Fruit fly (Drosophila melanogaster) whole organism, embryonic: Measurements from ENCODE around the gene CG32074.

Source experiments
- Atf-2 ChIP-seq: fragments of 200-800 bp; sonication (Bioruptor generic); optimal IDR thresholded peaks from 2 replicates; lab custom pipeline; 2016; ENCODE audit warnings: missing biosample characterization, missing genetic modification characterization
- CG10366 ChIP-seq: fragments of 200-800 bp; sonication (Bioruptor generic); IDR thresholded peaks from 2 replicates; pipeline ENCODE4 v1.3.6; 2022; ENCODE audit warnings: missing biosample characterization, missing genetic modification characterization
- CG10431 ChIP-seq: fragments of 200-800 bp; sonication (Bioruptor generic); optimal IDR thresholded peaks from 3 replicates; lab custom pipeline; 2018; ENCODE audit warnings: missing biosample characterization, mild to moderate bottlenecking, missing genetic modification characterization
- CG10979 ChIP-seq: fragments of 200-800 bp; sonication (Bioruptor generic); optimal IDR thresholded peaks from 2 replicates; lab custom pipeline; 2018; ENCODE audit warnings: missing biosample characterization, mild to moderate bottlenecking, missing genetic modification characterization, moderate library complexity
- CG12219 ChIP-seq: fragments of 200-800 bp; sonication (Bioruptor generic); optimal IDR thresholded peaks from 3 replicates; lab custom pipeline; 2018; ENCODE audit warnings: missing biosample characterization, mild to moderate bottlenecking, missing genetic modification characterization
- CG13424 ChIP-seq: fragments of 200-800 bp; sonication (Bioruptor generic); optimal IDR thresholded peaks from 2 replicates; lab custom pipeline; 2019; ENCODE audit warnings: missing biosample characterization, mild to moderate bottlenecking, missing genetic modification characterization, moderate library complexity
- CG14050 ChIP-seq: fragments of 200-800 bp; sonication (Bioruptor generic); IDR thresholded peaks from 3 replicates; pipeline ENCODE4 v1.3.6; 2022; ENCODE audit warnings: missing biosample characterization, missing genetic modification characterization
- CG15601 ChIP-seq: fragments of 200-800 bp; sonication (Bioruptor generic); optimal IDR thresholded peaks from 3 replicates; lab custom pipeline; 2019; ENCODE audit warnings: missing biosample characterization, mild to moderate bottlenecking, missing genetic modification characterization, moderate library complexity
- CG17568 ChIP-seq: fragments of 200-800 bp; sonication (Bioruptor generic); optimal IDR thresholded peaks from 2 replicates; lab custom pipeline; 2018; ENCODE audit warnings: missing biosample characterization, mild to moderate bottlenecking, missing genetic modification characterization, moderate library complexity
- CG2120 ChIP-seq: fragments of 200-800 bp; sonication (Bioruptor generic); optimal IDR thresholded peaks from 3 replicates; lab custom pipeline; 2016; ENCODE audit warnings: missing biosample characterization, missing genetic modification characterization
- CG2202 ChIP-seq: fragments of 200-800 bp; sonication (Bioruptor generic); optimal IDR thresholded peaks from 2 replicates; lab custom pipeline; 2018; ENCODE audit warnings: missing biosample characterization, mild to moderate bottlenecking, missing genetic modification characterization
- CG31441 ChIP-seq: fragments of 200-800 bp; sonication (Bioruptor generic); IDR thresholded peaks from 2 replicates; pipeline ENCODE4 v1.3.6; 2022; ENCODE audit warnings: missing biosample characterization, missing genetic modification characterization
- CG3281 ChIP-seq: fragments of 200-800 bp; sonication (Bioruptor generic); optimal IDR thresholded peaks from 3 replicates; lab custom pipeline; 2017; ENCODE audit warnings: missing biosample characterization, mild to moderate bottlenecking, missing genetic modification characterization
- CG33213 ChIP-seq: fragments of 200-800 bp; sonication (Bioruptor generic); optimal IDR thresholded peaks from 3 replicates; lab custom pipeline; 2016; ENCODE audit warnings: missing biosample characterization, missing genetic modification characterization
- CG33557 ChIP-seq: fragments of 200-800 bp; sonication (Bioruptor generic); optimal IDR thresholded peaks from 2 replicates; lab custom pipeline; 2019; ENCODE audit warnings: missing biosample characterization, mild to moderate bottlenecking, missing genetic modification characterization, moderate library complexity
- CG4328 ChIP-seq: fragments of 200-800 bp; sonication (Bioruptor generic); optimal IDR thresholded peaks from 3 replicates; lab custom pipeline; 2017; ENCODE audit warnings: missing biosample characterization, missing genetic modification reagents, missing genetic modification characterization
- CG7357 ChIP-seq: fragments of 200-800 bp; sonication (Bioruptor generic); IDR thresholded peaks from 3 replicates; pipeline ENCODE4 v1.3.6; 2022; ENCODE audit warnings: missing biosample characterization, missing genetic modification characterization
- CG7556 ChIP-seq: fragments of 200-800 bp; sonication (Bioruptor generic); optimal IDR thresholded peaks from 2 replicates; lab custom pipeline; 2017; ENCODE audit warnings: missing biosample characterization, mild to moderate bottlenecking, missing genetic modification characterization
- CG8089 ChIP-seq: fragments of 200-800 bp; sonication (Bioruptor generic); optimal IDR thresholded peaks from 3 replicates; lab custom pipeline; 2016; ENCODE audit warnings: missing biosample characterization, missing genetic modification characterization
- Dbx ChIP-seq: fragments of 200-800 bp; sonication (Bioruptor generic); IDR thresholded peaks from 3 replicates; pipeline ENCODE4 v1.3.6; 2022; ENCODE audit warnings: missing biosample characterization, missing genetic modification characterization
- Dll ChIP-seq: fragments of 200-800 bp; sonication (Bioruptor generic); IDR thresholded peaks from 4 replicates; pipeline ENCODE4 v1.3.6; 2022; ENCODE audit warnings: missing biosample characterization, missing genetic modification characterization; ENCODE audit not compliant: partially characterized antibody
- Eip74EF ChIP-seq, 2 experiments: fragments of 200-800 bp in 1 of 2; fragments of >200 bp in 1 of 2; sonication (Bioruptor generic) in 1 of 2; optimal IDR thresholded peaks; 2 replicates each; lab custom pipeline; 2017 to 2019; ENCODE audit warnings: missing biosample characterization in 2 of 2, missing genetic modification characterization in 2 of 2, mild to moderate bottlenecking in 1 of 2, moderate library complexity in 1 of 2
- Gsc ChIP-seq: fragments of 200-800 bp; sonication (Bioruptor generic); IDR thresholded peaks from 2 replicates; pipeline ENCODE4 v1.3.6; 2022; ENCODE audit warnings: missing biosample characterization, missing genetic modification characterization
- Hand ChIP-seq: fragments of 200-800 bp; sonication (Bioruptor generic); optimal IDR thresholded peaks from 2 replicates; lab custom pipeline; 2017; ENCODE audit warnings: mild to moderate bottlenecking, missing biosample characterization, missing genetic modification reagents, missing genetic modification characterization
- Meics ChIP-seq: fragments of 200-800 bp; sonication (Bioruptor generic); optimal IDR thresholded peaks from 2 replicates; lab custom pipeline; 2017; ENCODE audit warnings: missing biosample characterization, mild to moderate bottlenecking, missing genetic modification characterization
- Myb ChIP-seq: fragments of 200-800 bp; sonication (Bioruptor generic); optimal IDR thresholded peaks from 2 replicates; lab custom pipeline; 2016; ENCODE audit warnings: missing biosample characterization, missing genetic modification characterization
- NC2β ChIP-seq: fragments of 200-800 bp; sonication (Bioruptor generic); optimal IDR thresholded peaks from 2 replicates; lab custom pipeline; 2016; ENCODE audit warnings: missing biosample characterization, missing genetic modification characterization
- Neu2 ChIP-seq: fragments of 200-800 bp; sonication (Bioruptor generic); optimal IDR thresholded peaks from 3 replicates; lab custom pipeline; 2016; ENCODE audit warnings: missing biosample characterization, missing genetic modification characterization, borderline replicate concordance
- Sox100B ChIP-seq: fragments of 200-800 bp; sonication (Bioruptor generic); optimal IDR thresholded peaks from 3 replicates; lab custom pipeline; 2018; ENCODE audit warnings: missing biosample characterization, mild to moderate bottlenecking, missing genetic modification characterization
- Vsx1 ChIP-seq: fragments of 200-800 bp; sonication (Bioruptor generic); optimal IDR thresholded peaks from 2 replicates; lab custom pipeline; 2017; ENCODE audit warnings: missing biosample characterization, mild to moderate bottlenecking, missing genetic modification characterization, missing genetic modification reagents
- al ChIP-seq: fragments of 200-800 bp; sonication (Bioruptor generic); IDR thresholded peaks from 2 replicates; pipeline ENCODE4 v1.3.6; 2022; ENCODE audit warnings: missing biosample characterization, missing genetic modification characterization
- ash1 ChIP-seq: fragments of 200-800 bp; sonication (Bioruptor generic); optimal IDR thresholded peaks from 2 replicates; lab custom pipeline; 2018; ENCODE audit warnings: missing biosample characterization, mild to moderate bottlenecking, missing genetic modification characterization
- bsh ChIP-seq, 2 experiments: fragments of 200-800 bp; sonication (Bioruptor generic); optimal IDR thresholded peaks; 2 replicates each; lab custom pipeline; 2017 to 2018; ENCODE audit warnings: mild to moderate bottlenecking in 2 of 2, missing biosample characterization in 2 of 2, missing genetic modification characterization in 2 of 2, moderate library complexity in 1 of 2
- cg ChIP-seq: fragments of 200-800 bp; sonication (Bioruptor generic); optimal IDR thresholded peaks from 3 replicates; lab custom pipeline; 2019; ENCODE audit warnings: missing biosample characterization, mild to moderate bottlenecking, missing genetic modification characterization, moderate library complexity
- kay ChIP-seq: fragments of 200-800 bp; sonication (Bioruptor generic); optimal IDR thresholded peaks from 2 replicates; lab custom pipeline; 2016; ENCODE audit warnings: missing biosample characterization, missing genetic modification characterization
- onecut ChIP-seq: fragments of 200-800 bp; sonication (Bioruptor generic); IDR thresholded peaks from 2 replicates; pipeline ENCODE4 v1.3.6; 2022; ENCODE audit warnings: missing biosample characterization, missing genetic modification characterization
- org-1 ChIP-seq: fragments of 200-800 bp; sonication (Bioruptor generic); optimal IDR thresholded peaks from 2 replicates; lab custom pipeline; 2017; ENCODE audit warnings: missing biosample characterization, missing genetic modification characterization
- otp ChIP-seq: fragments of 200-800 bp; sonication (Bioruptor generic); IDR thresholded peaks from 3 replicates; pipeline ENCODE4, ENCODE4 v1.3.6; 2022; ENCODE audit warnings: missing biosample characterization, missing genetic modification characterization
- pnt ChIP-seq: fragments of 200-800 bp; sonication (Bioruptor generic); optimal IDR thresholded peaks from 3 replicates; lab custom pipeline; 2016; ENCODE audit warnings: missing biosample characterization, missing genetic modification characterization
- salm ChIP-seq: fragments of 200-800 bp; sonication (Bioruptor generic); optimal IDR thresholded peaks from 2 replicates; lab custom pipeline; 2018; ENCODE audit warnings: missing biosample characterization, mild to moderate bottlenecking, missing genetic modification characterization
- sens ChIP-seq: fragments of 200-800 bp; sonication (Bioruptor generic); peaks from one replicate; lab custom pipeline; 2016; ENCODE audit warnings: missing biosample characterization, missing genetic modification characterization
- tll ChIP-seq, 2 experiments: fragments of 200-800 bp in 1 of 2; fragments of >200 bp in 1 of 2; sonication (Bioruptor generic) in 1 of 2; optimal IDR thresholded peaks; 2 replicates each; lab custom pipeline; 2017 to 2019; ENCODE audit warnings: missing biosample characterization in 2 of 2, missing genetic modification characterization in 2 of 2, mild to moderate bottlenecking in 1 of 2, moderate library complexity in 1 of 2
- unc-4 ChIP-seq: fragments of 200-800 bp; sonication (Bioruptor generic); IDR thresholded peaks from 2 replicates; pipeline ENCODE4 v1.3.6; 2022; ENCODE audit warnings: missing biosample characterization, missing genetic modification characterization; ENCODE audit not compliant: partially characterized antibody
- vvl ChIP-seq: fragments of 200-800 bp; sonication (Bioruptor generic); IDR thresholded peaks from 2 replicates; pipeline ENCODE4 v1.3.6; 2022; ENCODE audit warnings: missing biosample characterization, missing genetic modification characterization
- zfh1 ChIP-seq: fragments of 200-800 bp; sonication (Bioruptor generic); IDR thresholded peaks from 3 replicates; pipeline ENCODE4 v1.3.6; 2022; ENCODE audit warnings: missing biosample characterization, missing genetic modification characterization

The CG32074 gene

dm6 chr3L:11096195-11096908 is 35.8 kb downstream of the CG32074 start, which contains the start of the genes CG46439, Iyd and CG33947 (continued):
- TF ChIP-seq tll (GFP tag; optimal IDR thresholded peaks at IDR 0.05; lab: Kevin White, UChicago) (no peak), cg (GFP tag; lab: Kevin White, UChicago) (no peak), vvl (GFP tag; lab: Robert Waterston, UW) (peak; percentile 14; the same call in 1 of the 2 replicates), CG17568 (peak; percentile 25), CG14050 (GFP tag; lab: Robert Waterston, UW) (no peak), CG15601 (tag; lab: Kevin White, UChicago) (no peak), onecut (GFP tag; lab: Robert Waterston, UW) (peak; percentile 45; the same call in 1 of the 2 replicates), CG10979 (tag; lab: Kevin White, UChicago) (no peak), ash1 (GFP tag; lab: Kevin White, UChicago) (no peak), Vsx1 (GFP tag; lab: Kevin White, UChicago) (peak; percentile 85), CG33213 (no peak)

dm6 chr3L:11094279-11094678 is 37.8 kb downstream of the CG32074 start:
- peak; percentile 57 for TF ChIP-seq sens
- TF ChIP-seq bsh (GFP tag; optimal IDR thresholded peaks at IDR 0.05; lab: Kevin White, UChicago): no peak

dm6 chr3L:11093046-11093520 is 39.0 kb downstream of the CG32074 start, which contains the start of gene JIL-1:
Gene JIL-1, minus strand, starts transcription at chr3L:11093193.
- TF ChIP-seq CG7556 (GFP tag; lab: Kevin White, UChicago) (peak; percentile 27), Hand (GFP tag; lab: Kevin White, UChicago) (no peak), Myb (GFP tag; lab: Kevin White, UChicago) (peak; percentile 31), Dll (GFP tag; lab: Robert Waterston, UW) (peak; percentile 85), Neu2 (no peak), Sox100B (GFP tag; lab: Kevin White, UChicago) (peak; percentile 29), CG8089 (GFP tag; lab: Kevin White, UChicago) (no peak), Gsc (GFP tag; lab: Robert Waterston, UW) (no peak), Eip74EF (GFP tag; optimal IDR thresholded peaks at IDR 0.05; lab: Kevin White, UChicago) (no peak), otp (0 out of 3 replicates have a peak, but pooled peaks have one; percentile 11), pnt (GFP tag; lab: Kevin White, UChicago) (no peak), CG10431 (GFP tag; lab: Kevin White, UChicago) (peak; percentile 4), zfh1 (GFP tag; lab: Robert Waterston, UW) (peak; percentile 85; the same call in 2 of the 3 replicates), CG2120 (GFP tag; lab: Kevin White, UChicago) (peak; percentile 85), NC2β (GFP tag; lab: Kevin White, UChicago) (peak; percentile 52), al (GFP tag; lab: Robert Waterston, UW) (peak; percentile 72), CG33557 (GFP tag; lab: Kevin White, UChicago) (peak; percentile 28), kay (GFP tag; lab: Kevin White, UChicago) (peak; percentile 32), Dbx (GFP tag; lab: Robert Waterston, UW) (peak; percentile 93), salm (no peak), CG31441 (GFP tag; lab: Robert Waterston, UW) (peak; percentile 47), CG2202 (tag; lab: Kevin White, UChicago) (peak; percentile 34), org-1 (GFP tag; lab: Kevin White, UChicago) (peak; percentile 15), CG4328 (GFP tag; lab: Kevin White, UChicago) (no peak), CG7357 (GFP tag; lab: Robert Waterston, UW) (0 out of 3 replicates have a peak, but pooled peaks have one; percentile 45), CG3281 (GFP tag; lab: Kevin White, UChicago) (peak; percentile 39), Meics (GFP tag; lab: Kevin White, UChicago) (peak; percentile 69), Atf-2 (GFP tag; lab: Kevin White, UChicago) (no peak), CG13424 (peak; percentile 35), CG12219 (no peak), CG10366 (GFP tag; lab: Robert Waterston, UW) (peak; percentile 65), unc-4 (GFP tag; lab: Robert Waterston, UW) (peak; percentile 87)
